Worm (Caenorhabditis elegans) whole organism, midembryonic: Measurements from ENCODE around the gene pkhm-2.

Source experiments
- T22C8.4 ChIP-seq: fragments of 200-800 bp; sonication (Bioruptor generic); IDR thresholded peaks from 2 replicates; pipeline ENCODE4 v1.3.6; 2022; ENCODE audit warnings: missing genetic modification characterization, missing compliant biosample characterization
- cog-1 ChIP-seq: sonication (generic microtip); optimal IDR thresholded peaks from 2 replicates; lab custom pipeline; 2016; ENCODE audit warnings: missing genetic modification characterization, missing compliant biosample characterization
- flt-1 ChIP-seq: fragments of 200-800 bp; sonication (Bioruptor generic); IDR thresholded peaks from 2 replicates; pipeline ENCODE4 v1.3.6; 2022; ENCODE audit warnings: missing genetic modification characterization, missing compliant biosample characterization
- klf-2 ChIP-seq: fragments of 200-800 bp; sonication (Bioruptor generic); conservative IDR thresholded peaks from 2 replicates; pipeline ENCODE4 v1.3.6; 2022; ENCODE audit warnings: missing genetic modification reagents, missing genetic modification characterization, missing compliant biosample characterization

DNA sequence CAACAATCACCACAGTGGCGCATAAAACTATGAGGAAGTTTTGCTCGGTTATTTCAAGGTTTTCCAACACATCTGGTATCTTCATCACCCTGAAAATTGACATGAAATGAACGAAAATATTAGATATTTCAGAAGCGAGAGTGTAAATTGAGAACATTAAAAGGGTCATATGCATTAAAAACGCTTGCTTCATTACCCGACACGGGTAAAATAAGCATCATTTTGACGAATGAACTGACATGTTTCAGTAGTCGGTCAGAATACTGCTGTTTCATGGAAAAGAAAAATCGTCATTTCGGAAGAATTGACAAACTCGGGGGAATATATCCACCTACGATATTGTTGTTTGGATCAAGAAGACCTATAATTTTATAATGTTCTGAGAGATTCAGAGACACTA lies 17.8 kb upstream of the pkhm-2 start, which contains the start of gene snt-7:
- TF ChIP-seq T22C8.4 (GFP tag; lab: Robert Waterston, UW) (no peak), cog-1 (tag; lab: Kevin White, UChicago) (no peak), klf-2 (no peak), flt-1 (GFP tag; lab: Robert Waterston, UW) (no peak)
